Worm (Caenorhabditis elegans) whole organism, young adult: ENCODE results near the gene scav-5.

Experiments
- C17E4.6 ChIP-seq: fragments of 200-800 bp; sonication (Bioruptor generic); IDR thresholded peaks from 2 replicates; pipeline ENCODE4 v1.3.6; 2022; ENCODE audit warnings: missing genetic modification reagents, missing genetic modification characterization, missing compliant biosample characterization
- F23B12.7 ChIP-seq: sonication (generic microtip); optimal IDR thresholded peaks from 2 replicates; lab custom pipeline; 2017; ENCODE audit warnings: missing genetic modification characterization, mild to moderate bottlenecking, missing compliant biosample characterization, antibody characterized with exemption, moderate library complexity; ENCODE audit not compliant: insufficient read depth
- F37B4.10 ChIP-seq: fragments of 200-800 bp; sonication (Bioruptor generic); IDR thresholded peaks from 2 replicates; pipeline ENCODE4 v1.3.6; 2022; ENCODE audit warnings: missing genetic modification characterization, missing compliant biosample characterization
- F39B2.1 ChIP-seq: fragments of 200-800 bp; sonication (Bioruptor generic); IDR thresholded peaks from 2 replicates; pipeline ENCODE4 v1.3.6; 2022; ENCODE audit warnings: missing genetic modification reagents, missing genetic modification characterization, missing compliant biosample characterization
- F52B5.7 ChIP-seq: sonication (generic microtip); optimal IDR thresholded peaks from 2 replicates; lab custom pipeline; 2016; ENCODE audit warnings: mild to moderate bottlenecking, missing genetic modification characterization, missing compliant biosample characterization
- F55B11.4 ChIP-seq: sonication (generic microtip); optimal IDR thresholded peaks from 2 replicates; lab custom pipeline; 2016; ENCODE audit warnings: missing compliant biosample characterization, missing genetic modification characterization, borderline replicate concordance; ENCODE audit not compliant: insufficient read depth
- K12H6.12 ChIP-seq: fragments of 200-800 bp; sonication (Bioruptor generic); optimal IDR thresholded peaks from 2 replicates; lab custom pipeline; 2018; ENCODE audit warnings: mild to moderate bottlenecking, missing genetic modification characterization, missing compliant biosample characterization
- Y53F4B.3 ChIP-seq: fragments of 200-800 bp; sonication (Bioruptor generic); IDR thresholded peaks from 2 replicates; pipeline ENCODE4 v1.3.6; 2022; ENCODE audit warnings: missing genetic modification reagents, missing genetic modification characterization, missing compliant biosample characterization
- Y53G8AR.9 ChIP-seq: fragments of 200-800 bp; sonication (Bioruptor generic); conservative IDR thresholded peaks from 2 replicates; pipeline ENCODE4 v1.3.6; 2022; ENCODE audit warnings: missing genetic modification reagents, missing genetic modification characterization, missing compliant biosample characterization
- akir-1 ChIP-seq: fragments of 200-800 bp; sonication (Bioruptor generic); optimal IDR thresholded peaks from 2 replicates; lab custom pipeline; 2018; ENCODE audit warnings: mild to moderate bottlenecking, missing genetic modification characterization, moderate library complexity, missing compliant biosample characterization
- aptf-2 ChIP-seq: fragments of 200-800 bp; sonication (Bioruptor generic); conservative IDR thresholded peaks from 2 replicates; pipeline ENCODE4 v1.3.6; 2022; ENCODE audit warnings: missing genetic modification reagents, missing genetic modification characterization, missing compliant biosample characterization
- aptf-3 ChIP-seq: fragments of 200-800 bp; sonication (Bioruptor generic); IDR thresholded peaks from 2 replicates; pipeline ENCODE4 v1.3.6; 2022; ENCODE audit warnings: missing genetic modification characterization, missing compliant biosample characterization
- attf-3 ChIP-seq: fragments of 200-800 bp; sonication (Bioruptor generic); conservative IDR thresholded peaks from 2 replicates; pipeline ENCODE4 v1.3.6; 2022; ENCODE audit warnings: missing genetic modification reagents, missing genetic modification characterization, missing compliant biosample characterization
- ccch-3 ChIP-seq: fragments of 200-800 bp; sonication (Bioruptor generic); optimal IDR thresholded peaks from 2 replicates; lab custom pipeline; 2018; ENCODE audit warnings: mild to moderate bottlenecking, missing genetic modification characterization, missing compliant biosample characterization
- cebp-1 ChIP-seq, 2 experiments: fragments of 200-800 bp in 1 of 2; sonication (Bioruptor generic) in 1 of 2; sonication (generic microtip) in 1 of 2; IDR thresholded peaks in 1 of 2; optimal IDR thresholded peaks in 1 of 2; 2 replicates each; pipeline versions ENCODE4 v1.3.6 to Lab custom; 2017 to 2022; ENCODE audit warnings: missing compliant biosample characterization in 2 of 2, missing genetic modification characterization in 2 of 2, mild to moderate bottlenecking in 1 of 2, missing genetic modification reagents in 1 of 2, moderate library complexity in 1 of 2
- cebp-2 ChIP-seq: fragments of 200-800 bp; sonication (Bioruptor generic); IDR thresholded peaks from 2 replicates; pipeline ENCODE4 v1.3.6; 2022; ENCODE audit warnings: missing genetic modification characterization, missing compliant biosample characterization
- ceh-27 ChIP-seq: fragments of 200-800 bp; sonication (Bioruptor generic); optimal IDR thresholded peaks from 2 replicates; lab custom pipeline; 2018; ENCODE audit warnings: mild to moderate bottlenecking, missing genetic modification characterization, moderate library complexity, missing compliant biosample characterization
- ceh-79 ChIP-seq: sonication (generic microtip); optimal IDR thresholded peaks from 2 replicates; lab custom pipeline; 2017; ENCODE audit warnings: mild to moderate bottlenecking, missing genetic modification characterization, missing compliant biosample characterization
- ceh-91 ChIP-seq: fragments of 200-800 bp; sonication (Bioruptor generic); IDR thresholded peaks from 2 replicates; pipeline ENCODE4 v1.3.6; 2022; ENCODE audit warnings: missing genetic modification reagents, missing genetic modification characterization, missing compliant biosample characterization
- dpl-1 ChIP-seq: fragments of 150-350 bp; optimal IDR thresholded peaks from 2 replicates; lab custom pipeline; 2014; ENCODE audit warnings: missing biosample characterization, missing genetic modification reagents, missing genetic modification characterization
- egrh-3 ChIP-seq: fragments of 200-800 bp; sonication (Bioruptor generic); IDR thresholded peaks from 2 replicates; pipeline ENCODE4 v1.3.6; 2022; ENCODE audit warnings: missing genetic modification reagents, missing genetic modification characterization, missing compliant biosample characterization
- fkh-3 ChIP-seq: sonication (generic microtip); optimal IDR thresholded peaks from 2 replicates; lab custom pipeline; 2016; ENCODE audit warnings: mild to moderate bottlenecking, missing genetic modification characterization, missing compliant biosample characterization
- hlh-26 ChIP-seq: fragments of 200-800 bp; sonication (Bioruptor generic); conservative IDR thresholded peaks from 2 replicates; pipeline ENCODE4 v1.3.6; 2022; ENCODE audit warnings: missing genetic modification reagents, missing genetic modification characterization, missing compliant biosample characterization
- hrde-1 ChIP-seq: sonication (generic microtip); optimal IDR thresholded peaks from 2 replicates; lab custom pipeline; 2016; ENCODE audit warnings: missing genetic modification characterization, mild to moderate bottlenecking, missing compliant biosample characterization, moderate library complexity, missing genotype, missing genetic modification reagents, borderline replicate concordance
- lsl-1 ChIP-seq: fragments of 200-800 bp; sonication (Bioruptor generic); optimal IDR thresholded peaks from 2 replicates; lab custom pipeline; 2018; ENCODE audit warnings: mild to moderate bottlenecking, missing genetic modification characterization, moderate library complexity, missing compliant biosample characterization
- nfya-1 ChIP-seq: sonication (generic microtip); optimal IDR thresholded peaks from 2 replicates; lab custom pipeline; 2017; ENCODE audit warnings: antibody characterized with exemption, missing compliant biosample characterization, missing genetic modification characterization, borderline replicate concordance; ENCODE audit not compliant: insufficient read depth
- nfya-2 ChIP-seq: fragments of 200-800 bp; sonication (Bioruptor generic); IDR thresholded peaks from 2 replicates; pipeline ENCODE4 v1.3.6; 2022; ENCODE audit warnings: missing genetic modification reagents, missing genetic modification characterization, missing compliant biosample characterization
- nhr-27 ChIP-seq: fragments of 200-800 bp; sonication (Bioruptor generic); optimal IDR thresholded peaks from 2 replicates; lab custom pipeline; 2018; ENCODE audit warnings: mild to moderate bottlenecking, missing genetic modification characterization, moderate library complexity, missing compliant biosample characterization
- nhr-80 ChIP-seq: sonication (generic microtip); optimal IDR thresholded peaks from 2 replicates; lab custom pipeline; 2016; ENCODE audit warnings: missing genetic modification characterization, missing compliant biosample characterization
- rcor-1 ChIP-seq: fragments of 200-800 bp; sonication (Bioruptor generic); IDR thresholded peaks from 2 replicates; pipeline ENCODE4 v1.3.6; 2022; ENCODE audit warnings: missing genetic modification reagents, missing genetic modification characterization, missing compliant biosample characterization
- rpc-1 ChIP-seq, 2 experiments: fragments of 150-350 bp in 1 of 2; sonication (generic microtip) in 1 of 2; optimal IDR thresholded peaks; 2 replicates each; lab custom pipeline; 2014 to 2018; ENCODE audit warnings: missing biosample characterization in 1 of 2, missing genetic modification characterization in 1 of 2, missing genetic modification reagents in 1 of 2, missing genotype in 1 of 2
- snpc-1.1 ChIP-seq: sonication (generic microtip); optimal IDR thresholded peaks from 2 replicates; lab custom pipeline; 2017; ENCODE audit warnings: missing genetic modification characterization, mild to moderate bottlenecking, missing compliant biosample characterization, antibody characterized with exemption, moderate library complexity, missing genotype, missing genetic modification reagents; ENCODE audit not compliant: insufficient read depth
- snpc-3.4 ChIP-seq: sonication (generic microtip); optimal IDR thresholded peaks from 2 replicates; lab custom pipeline; 2017; ENCODE audit warnings: missing genetic modification characterization, mild to moderate bottlenecking, missing compliant biosample characterization, antibody characterized with exemption, moderate library complexity, missing genotype, missing genetic modification reagents
- ztf-22 ChIP-seq: fragments of 200-800 bp; sonication (Bioruptor generic); optimal IDR thresholded peaks from 2 replicates; lab custom pipeline; 2018; ENCODE audit warnings: mild to moderate bottlenecking, missing genetic modification characterization, moderate library complexity, missing compliant biosample characterization
- ztf-26 ChIP-seq: sonication (generic microtip); optimal IDR thresholded peaks from 2 replicates; lab custom pipeline; 2017; ENCODE audit warnings: missing genetic modification characterization, missing compliant biosample characterization
- ztf-3 ChIP-seq: fragments of 200-800 bp; sonication (Bioruptor generic); optimal IDR thresholded peaks from 2 replicates; lab custom pipeline; 2018; ENCODE audit warnings: mild to moderate bottlenecking, missing genetic modification characterization, missing compliant biosample characterization
- ztf-6 ChIP-seq: fragments of 200-800 bp; sonication (Bioruptor generic); IDR thresholded peaks from 2 replicates; pipeline ENCODE4 v1.3.6; 2022; ENCODE audit warnings: missing genetic modification reagents, missing genetic modification characterization, missing compliant biosample characterization

Gene scav-5

DNA sequence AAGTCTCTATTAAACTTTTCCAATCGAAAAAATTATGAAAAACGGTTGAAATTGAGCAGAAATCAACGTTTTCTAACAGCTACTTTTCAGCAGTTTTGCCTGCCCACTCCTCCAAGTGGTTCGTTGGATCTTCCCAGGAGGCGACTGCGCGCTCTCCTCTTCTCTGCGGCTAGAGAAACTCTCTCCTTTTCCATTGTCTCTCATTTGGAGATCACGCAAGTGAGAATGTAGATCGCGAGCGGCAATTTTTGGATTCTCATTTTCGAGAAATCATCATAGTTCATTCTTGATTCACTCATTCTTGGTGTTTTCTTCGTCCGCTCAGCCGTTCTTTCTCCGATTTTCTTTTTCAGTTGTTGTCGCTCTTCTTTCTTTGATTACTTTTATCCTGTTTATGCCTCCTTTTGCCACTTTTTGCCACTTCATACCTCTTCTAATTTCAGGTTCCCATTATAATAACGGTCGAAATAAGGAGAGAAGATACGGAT lies 25.7 kb downstream of the scav-5 start, which contains the start of gene mrp-4 (continued):
- TF ChIP-seq F23B12.7, result no peak
- TF ChIP-seq fkh-3 (tag; lab: Kevin White, UChicago), result no peak
- no peak for TF ChIP-seq F55B11.4 (tag; lab: Kevin White, UChicago)
- TF ChIP-seq C17E4.6, result no peak
- TF ChIP-seq Y53G8AR.9 (GFP tag; lab: Robert Waterston, UW), result no peak
- TF ChIP-seq hlh-26, result no peak
- peak; percentile 36 for TF ChIP-seq dpl-1
- no peak for TF ChIP-seq rcor-1 (GFP tag; lab: Robert Waterston, UW)
- peak; percentile 99 for TF ChIP-seq aptf-3 (GFP tag; lab: Robert Waterston, UW)
- TF ChIP-seq K12H6.12, result no peak
- no peak for TF ChIP-seq ztf-3 (GFP tag; lab: Kevin White, UChicago)
- no peak for TF ChIP-seq hrde-1
- no peak for TF ChIP-seq ztf-22 (GFP tag; lab: Kevin White, UChicago)
- TF ChIP-seq nfya-2, result no peak
- TF ChIP-seq rpc-1 (optimal IDR thresholded peaks at IDR 0.05; lab: Kevin White, UChicago), result no peak
- TF ChIP-seq rpc-1 (tag; optimal IDR thresholded peaks at IDR 0.05; lab: Kevin White, UChicago), result no peak
- TF ChIP-seq nfya-1 (tag; lab: Kevin White, UChicago), result no peak

DNA sequence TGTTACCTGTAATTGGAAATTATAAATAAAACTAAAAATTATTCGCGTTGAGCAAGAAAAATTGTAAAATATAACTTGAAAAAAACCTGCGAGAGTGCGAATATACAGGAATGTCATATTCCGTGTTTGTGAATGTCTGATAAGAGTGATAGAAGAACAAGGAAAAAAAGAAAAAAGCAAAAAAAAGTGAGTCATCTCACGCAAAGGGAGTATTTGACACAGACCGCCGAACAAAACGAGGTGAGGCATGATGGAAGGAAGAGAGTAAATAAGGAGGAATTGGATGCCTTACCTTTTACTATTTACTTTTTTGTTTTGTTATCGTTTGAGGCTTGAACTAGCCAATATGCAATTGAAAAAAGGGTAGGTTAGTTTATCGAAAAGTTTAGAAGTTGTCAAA lies 34.2 kb downstream of the scav-5 start, which contains the start of gene F21G4.1:
Gene F21G4.1 (minus strand): TSS at position 6 of the 400 bp plus-strand sequence.
- no peak for TF ChIP-seq snpc-3.4 (tag; lab: Kevin White, UChicago)
- peak; percentile 72 for TF ChIP-seq nhr-80

- TF ChIP-seq akir-1 (GFP tag; lab: Kevin White, UChicago) (no peak), snpc-1.1 (tag; lab: Kevin White, UChicago) (no peak), ztf-26 (no peak), aptf-2 (no peak), egrh-3 (no peak), F39B2.1 (GFP tag; lab: Robert Waterston, UW) (no peak), lsl-1 (GFP tag; lab: Kevin White, UChicago) (no peak), attf-3 (GFP tag; lab: Robert Waterston, UW) (no peak), ceh-91 (GFP tag; lab: Robert Waterston, UW) (no peak), rcor-1 (GFP tag; lab: Robert Waterston, UW) (no peak), nfya-1 (tag; lab: Kevin White, UChicago) (no peak), F52B5.7 (no peak), cebp-1 (GFP tag; IDR thresholded peaks at IDR 0.05; lab: Robert Waterston, UW) (no peak), cebp-1 (tag; optimal IDR thresholded peaks at IDR 0.05; lab: Kevin White, UChicago) (no peak), ztf-6 (GFP tag; lab: Robert Waterston, UW) (no peak), nhr-27 (tag; lab: Kevin White, UChicago) (no peak)
- TF ChIP-seq, all 124 proteins: peak for 0
Measured at ce11 chrX:9893069-9893468, 34.9 kb downstream of the scav-5 start.

ce11 chrX:9894844-9895243 lies 36.7 kb downstream of the scav-5 start, which contains the start of gene F21G4.3:
Gene F21G4.3, plus strand, starts transcription at chrX:9895144.
- no peak for TF ChIP-seq Y53F4B.3 (GFP tag; lab: Robert Waterston, UW)
- TF ChIP-seq hlh-26, result no peak
- TF ChIP-seq cebp-2 (GFP tag; lab: Robert Waterston, UW), result no peak
- TF ChIP-seq nhr-80, result no peak
- TF ChIP-seq cebp-1 (GFP tag; IDR thresholded peaks at IDR 0.05; lab: Robert Waterston, UW), result no peak
- TF ChIP-seq cebp-1 (tag; optimal IDR thresholded peaks at IDR 0.05; lab: Kevin White, UChicago), result no peak
- TF ChIP-seq ceh-27 (GFP tag; lab: Kevin White, UChicago), result no peak
- no peak for TF ChIP-seq ceh-79 (tag; lab: Kevin White, UChicago)
- TF ChIP-seq ccch-3 (GFP tag; lab: Kevin White, UChicago), result no peak
- no peak for TF ChIP-seq F37B4.10
